Worm (Caenorhabditis elegans) whole organism, early embryonic: ENCODE data around the gene irld-57.

Experiments used
- B0310.2 ChIP-seq: sonication (generic microtip); optimal IDR thresholded peaks from 2 replicates; lab custom pipeline; 2016; ENCODE audit warnings: mild to moderate bottlenecking, missing genetic modification characterization, missing compliant biosample characterization
- aly-1 ChIP-seq: sonication (generic microtip); optimal IDR thresholded peaks from 2 replicates; lab custom pipeline; 2016; ENCODE audit warnings: missing genetic modification characterization, missing compliant biosample characterization
- ama-1 ChIP-seq: fragments of 150-350 bp; optimal IDR thresholded peaks from 2 replicates; lab custom pipeline; 2014
- flt-1 ChIP-seq: fragments of 200-800 bp; sonication (Bioruptor generic); IDR thresholded peaks from 2 replicates; pipeline ENCODE4 v1.3.6; 2022; ENCODE audit warnings: missing genetic modification characterization, missing compliant biosample characterization
- hmg-4 ChIP-seq: fragments of 200-800 bp; sonication (Bioruptor generic); optimal IDR thresholded peaks from 2 replicates; lab custom pipeline; 2018; ENCODE audit warnings: mild to moderate bottlenecking, missing genetic modification characterization, missing compliant biosample characterization
- scrt-1 ChIP-seq: fragments of 200-800 bp; sonication (Bioruptor generic); IDR thresholded peaks from 2 replicates; pipeline ENCODE4 v1.3.6; 2022; ENCODE audit warnings: missing genetic modification characterization, missing compliant biosample characterization
- tbx-11 ChIP-seq: fragments of 200-800 bp; sonication (Bioruptor generic); IDR thresholded peaks from 2 replicates; pipeline ENCODE4 v1.3.6; 2022; ENCODE audit warnings: missing genetic modification characterization, missing compliant biosample characterization
- tbx-37 ChIP-seq: fragments of 200-800 bp; sonication (Bioruptor generic); conservative IDR thresholded peaks from 2 replicates; pipeline ENCODE4 v1.3.6; 2022; ENCODE audit warnings: missing genetic modification reagents, missing genetic modification characterization, missing compliant biosample characterization
- tra-4 ChIP-seq: sonication (generic microtip); optimal IDR thresholded peaks from 2 replicates; lab custom pipeline; 2017; ENCODE audit warnings: missing genetic modification characterization, missing compliant biosample characterization

ce11 chrV:15718562-15718961 is 7.9 kb downstream of the irld-57 start, which contains the start of gene Y6E2A.5:
- no peak for TF ChIP-seq tbx-11
- TF ChIP-seq scrt-1 (GFP tag; lab: Robert Waterston, UW) = no peak
- no peak for TF ChIP-seq ama-1
- TF ChIP-seq tra-4 (tag; lab: Kevin White, UChicago) = no peak
- TF ChIP-seq flt-1 = no peak
- no peak for TF ChIP-seq hmg-4 (GFP tag; lab: Kevin White, UChicago)
- no peak for TF ChIP-seq aly-1 (tag; lab: Kevin White, UChicago)
- TF ChIP-seq tbx-37 = no peak
- no peak for TF ChIP-seq B0310.2 (tag; lab: Kevin White, UChicago)
